Worm (Caenorhabditis elegans): ENCODE measurements around the gene Y46G5A.18.

- TF ChIP-seq aly-2 (tag; optimal IDR thresholded peaks at IDR 0.05) (no peak), snpc-4 (tag; optimal IDR thresholded peaks at IDR 0.05) (no peak), nhr-77 (tag; optimal IDR thresholded peaks at IDR 0.05) (no peak), Y55F3AM.14 (GFP tag; optimal IDR thresholded peaks at IDR 0.05) (no peak), unc-39 (tag; optimal IDR thresholded peaks at IDR 0.05) (no peak), ztf-1 (GFP tag; conservative IDR thresholded peaks at IDR 0.05) (no peak), nhr-25 (tag; optimal IDR thresholded peaks at IDR 0.05) (no peak), R02D3.7 (tag; optimal IDR thresholded peaks at IDR 0.05) (no peak), nhr-11 (tag; optimal IDR thresholded peaks at IDR 0.05) (no peak), ztf-4 (tag; optimal IDR thresholded peaks at IDR 0.05) (no peak), ceh-82 (tag; optimal IDR thresholded peaks at IDR 0.05) (no peak), skn-1 (tag; optimal IDR thresholded peaks at IDR 0.05) (no peak), egl-27 (tag; optimal IDR thresholded peaks at IDR 0.05) (no peak), ztf-11 (tag; optimal IDR thresholded peaks at IDR 0.05) (no peak)
These were observed 18.4 kb upstream of the Y46G5A.18 start, which contains the start of gene Y46G5A.36 for ce11 chrII:12823437-12823836.

Data from whole organism, L2 larva.